Worm (Caenorhabditis elegans): Measurements from ENCODE around the gene F07C3.16.
A peak's percentile ranks its signal among the peaks of the same experiment; 100 is the strongest.

F07C3.16 gene

DNA sequence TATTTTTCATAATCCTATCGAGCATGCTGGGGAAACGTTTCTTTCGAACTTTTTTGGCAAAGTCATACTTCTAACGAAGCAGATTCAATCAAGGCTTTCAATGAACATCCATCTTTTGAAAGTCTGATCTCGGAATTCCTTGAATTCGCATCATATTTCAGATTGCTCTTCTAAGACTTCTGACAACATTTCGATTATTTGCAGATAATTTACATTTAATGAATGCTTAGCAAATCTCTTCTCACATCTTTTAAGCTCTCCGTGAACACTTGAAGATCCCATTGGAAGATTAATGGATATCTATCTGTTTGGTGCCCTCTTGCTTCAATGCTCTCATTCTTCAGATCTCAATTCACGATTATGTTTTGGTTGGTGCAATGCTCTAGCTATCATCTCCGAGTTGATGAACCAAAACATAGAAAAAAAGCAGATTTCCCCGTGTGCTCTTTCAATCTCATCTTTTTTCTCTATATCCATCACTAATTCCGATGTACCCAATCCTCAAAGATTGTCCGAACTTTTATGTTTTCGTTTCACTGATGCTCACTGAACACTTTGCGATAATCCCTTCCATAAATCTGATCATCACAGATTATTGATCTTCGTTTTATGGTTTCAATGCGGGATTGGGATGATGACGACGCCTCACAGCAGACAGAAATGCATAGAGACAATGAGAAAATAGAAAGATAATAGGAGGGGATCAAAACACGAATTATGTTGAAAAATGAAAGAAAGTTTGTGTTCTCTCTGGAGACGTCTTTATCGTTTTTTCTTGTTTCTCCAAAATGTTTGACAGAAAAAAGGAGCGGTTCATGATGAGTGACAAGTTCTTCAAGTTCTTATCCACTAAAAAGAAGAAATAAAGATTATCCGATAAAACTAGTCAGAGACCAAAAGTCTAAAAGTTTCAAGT lies 17.0 kb upstream of the F07C3.16 start:
- TF ChIP-seq ztf-1 (GFP tag; conservative IDR thresholded peaks at IDR 0.05) (no peak), Y55F3AM.14 (GFP tag; optimal IDR thresholded peaks at IDR 0.05) (no peak), elt-3 (tag; optimal IDR thresholded peaks at IDR 0.05) (no peak), alr-1 (tag; optimal IDR thresholded peaks at IDR 0.05) (no peak), sma-9 (GFP tag; optimal IDR thresholded peaks at IDR 0.05) (peak; percentile 69), sma-9 (tag; optimal IDR thresholded peaks at IDR 0.05) (no peak), skn-1 (tag; optimal IDR thresholded peaks at IDR 0.05) (no peak), lin-11 (tag; optimal IDR thresholded peaks at IDR 0.05) (no peak), ama-1 (optimal IDR thresholded peaks at IDR 0.05) (no peak), nhr-23 (tag; optimal IDR thresholded peaks at IDR 0.05) (peak; percentile 69), unc-62 (GFP tag; optimal IDR thresholded peaks at IDR 0.05) (no peak), mdl-1 (tag; optimal IDR thresholded peaks at IDR 0.05) (peak in 1 of 2 experiments; percentile 2), blmp-1 (tag; optimal IDR thresholded peaks at IDR 0.05; ENCODE audit: insufficient read depth) (no peak), R02D3.7 (tag; optimal IDR thresholded peaks at IDR 0.05) (no peak), crh-2 (tag; optimal IDR thresholded peaks at IDR 0.05) (no peak), sem-4 (tag; optimal IDR thresholded peaks at IDR 0.05) (no peak), nhr-12 (tag; optimal IDR thresholded peaks at IDR 0.05) (no peak), unc-55 (GFP tag; optimal IDR thresholded peaks at IDR 0.05) (no peak), lin-39 (tag; optimal IDR thresholded peaks at IDR 0.05) (no peak), nhr-11 (tag; optimal IDR thresholded peaks at IDR 0.05) (no peak), C34F6.9 (tag; optimal IDR thresholded peaks at IDR 0.05) (no peak), nhr-25 (tag; optimal IDR thresholded peaks at IDR 0.05) (no peak), lin-13 (GFP tag; optimal IDR thresholded peaks at IDR 0.05) (no peak), nhr-77 (tag; optimal IDR thresholded peaks at IDR 0.05) (no peak), nhr-129 (tag; optimal IDR thresholded peaks at IDR 0.05) (peak; percentile 22), lsy-2 (tag; optimal IDR thresholded peaks at IDR 0.05) (no peak), nhr-21 (tag; optimal IDR thresholded peaks at IDR 0.05) (peak; percentile 35), ZK546.5 (tag; optimal IDR thresholded peaks at IDR 0.05) (no peak), ztf-11 (tag; optimal IDR thresholded peaks at IDR 0.05) (no peak), mbf-1 (tag; optimal IDR thresholded peaks at IDR 0.05) (no peak), ceh-16 (tag; optimal IDR thresholded peaks at IDR 0.05) (no peak), peb-1 (tag; optimal IDR thresholded peaks at IDR 0.05) (no peak), sma-3 (GFP tag; optimal IDR thresholded peaks at IDR 0.05) (peak; percentile 36), aly-2 (tag; optimal IDR thresholded peaks at IDR 0.05) (no peak), nhr-10 (tag; optimal IDR thresholded peaks at IDR 0.05) (no peak), mab-5 (tag; optimal IDR thresholded peaks at IDR 0.05) (peak; percentile 27), F13H6.1 (tag; optimal IDR thresholded peaks at IDR 0.05) (no peak), snpc-4 (tag; optimal IDR thresholded peaks at IDR 0.05) (no peak), zag-1 (tag; optimal IDR thresholded peaks at IDR 0.05) (no peak), elt-1 (tag; optimal IDR thresholded peaks at IDR 0.05) (peak; percentile 15), nhr-6 (tag; optimal IDR thresholded peaks at IDR 0.05) (peak; percentile 17), fos-1 (tag; optimal IDR thresholded peaks at IDR 0.05) (no peak), nhr-237 (tag; optimal IDR thresholded peaks at IDR 0.05) (no peak), dmd-4 (tag; optimal IDR thresholded peaks at IDR 0.05) (no peak), ztf-4 (tag; optimal IDR thresholded peaks at IDR 0.05) (no peak)

DNA sequence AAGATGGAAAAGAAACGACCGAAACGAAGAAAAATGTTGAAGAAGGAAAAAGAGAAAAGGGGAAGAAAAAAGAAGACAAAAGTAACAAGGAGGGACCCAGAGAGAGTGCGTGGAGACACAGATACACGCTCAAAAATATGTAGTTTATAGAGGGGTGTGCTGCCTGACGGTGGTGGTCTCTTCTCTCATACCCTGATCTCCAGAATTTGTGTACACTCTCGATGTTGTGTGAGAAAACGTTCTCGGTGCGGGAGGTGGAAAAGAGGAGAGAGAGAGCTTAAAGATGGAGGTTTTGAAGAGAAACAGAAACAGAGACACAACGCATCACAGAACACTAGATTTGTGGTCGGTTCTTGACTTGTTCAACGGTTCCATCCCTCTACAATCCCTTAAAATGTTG lies 16.2 kb upstream of the F07C3.16 start:
- TF ChIP-seq dmd-4 (tag; optimal IDR thresholded peaks at IDR 0.05) = no peak
- no peak for TF ChIP-seq unc-62 (GFP tag; optimal IDR thresholded peaks at IDR 0.05)
- peak; percentile 86 for TF ChIP-seq zag-1 (tag; optimal IDR thresholded peaks at IDR 0.05)
- TF ChIP-seq Y55F3AM.14 (GFP tag; optimal IDR thresholded peaks at IDR 0.05) = peak; percentile 56
- peak; percentile 90 for TF ChIP-seq F13H6.1 (tag; optimal IDR thresholded peaks at IDR 0.05)
- TF ChIP-seq nhr-10 (tag; optimal IDR thresholded peaks at IDR 0.05) = no peak
- no peak for TF ChIP-seq gmeb-1 (tag; optimal IDR thresholded peaks at IDR 0.05)
- peak; percentile 61 for TF ChIP-seq snpc-4 (tag; optimal IDR thresholded peaks at IDR 0.05)
- TF ChIP-seq ceh-16 (tag; optimal IDR thresholded peaks at IDR 0.05) = no peak
- peak; percentile 81 for TF ChIP-seq nhr-6 (tag; optimal IDR thresholded peaks at IDR 0.05)
- peak; percentile 69 for TF ChIP-seq crh-2 (tag; optimal IDR thresholded peaks at IDR 0.05)
- peak; percentile 94 for TF ChIP-seq sma-9 (GFP tag; optimal IDR thresholded peaks at IDR 0.05)
- no peak for TF ChIP-seq sma-9 (tag; optimal IDR thresholded peaks at IDR 0.05)
- TF ChIP-seq fos-1 (tag; optimal IDR thresholded peaks at IDR 0.05) = peak; percentile 52
- no peak for TF ChIP-seq ztf-1 (GFP tag; conservative IDR thresholded peaks at IDR 0.05)
- no peak for TF ChIP-seq mbf-1 (tag; optimal IDR thresholded peaks at IDR 0.05)
- TF ChIP-seq lin-39 (tag; optimal IDR thresholded peaks at IDR 0.05) = no peak
- peak; percentile 17 for TF ChIP-seq nhr-21 (tag; optimal IDR thresholded peaks at IDR 0.05)
- TF ChIP-seq sem-4 (tag; optimal IDR thresholded peaks at IDR 0.05) = peak; percentile 86
- peak; percentile 87 for TF ChIP-seq nhr-129 (tag; optimal IDR thresholded peaks at IDR 0.05)
- peak; percentile 74 for TF ChIP-seq C34F6.9 (tag; optimal IDR thresholded peaks at IDR 0.05)
- no peak for TF ChIP-seq nhr-11 (tag; optimal IDR thresholded peaks at IDR 0.05)
- no peak for TF ChIP-seq R02D3.7 (tag; optimal IDR thresholded peaks at IDR 0.05)
- TF ChIP-seq elt-3 (tag; optimal IDR thresholded peaks at IDR 0.05) = no peak
- peak; percentile 93 for TF ChIP-seq unc-55 (GFP tag; optimal IDR thresholded peaks at IDR 0.05)
- peak; percentile 25 for TF ChIP-seq ztf-4 (tag; optimal IDR thresholded peaks at IDR 0.05)
- TF ChIP-seq sma-3 (GFP tag; optimal IDR thresholded peaks at IDR 0.05) = no peak
- TF ChIP-seq ceh-82 (tag; optimal IDR thresholded peaks at IDR 0.05) = peak; percentile 66
- no peak for TF ChIP-seq ztf-11 (tag; optimal IDR thresholded peaks at IDR 0.05)
- TF ChIP-seq nhr-77 (tag; optimal IDR thresholded peaks at IDR 0.05) = no peak
- no peak for TF ChIP-seq peb-1 (tag; optimal IDR thresholded peaks at IDR 0.05)
- TF ChIP-seq mab-5 (tag; optimal IDR thresholded peaks at IDR 0.05) = peak; percentile 76
- no peak for TF ChIP-seq ZK546.5 (tag; optimal IDR thresholded peaks at IDR 0.05)
- no peak for TF ChIP-seq ama-1 (optimal IDR thresholded peaks at IDR 0.05)
- no peak for TF ChIP-seq nhr-23 (tag; optimal IDR thresholded peaks at IDR 0.05)
- no peak for TF ChIP-seq skn-1 (tag; optimal IDR thresholded peaks at IDR 0.05)

All from whole organism, L2 larva.